Worm (Caenorhabditis elegans): ENCODE data around the gene srlf-1.

DNA sequence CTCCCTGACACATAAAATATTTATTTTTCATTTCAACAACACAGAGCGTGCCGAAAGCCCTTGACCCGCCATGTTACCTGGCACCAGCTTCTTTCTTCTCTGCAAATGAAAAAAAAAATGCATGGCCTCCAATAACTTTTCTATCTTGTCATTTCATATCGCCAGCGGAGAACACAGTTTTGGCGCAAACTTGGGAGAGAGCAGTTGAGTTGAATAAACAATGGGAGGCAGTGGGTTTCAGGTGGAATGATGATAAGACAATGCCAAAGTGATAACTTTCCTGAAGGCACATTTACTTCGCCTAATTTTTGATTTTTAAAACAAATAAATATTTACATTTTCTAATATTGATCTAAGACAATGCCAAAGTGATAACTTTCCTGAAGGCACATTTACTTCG, 10.9 kb downstream of the srlf-1 start:
- TF ChIP-seq elt-2 (tag; optimal IDR thresholded peaks at IDR 0.05), result peak; percentile 15
- no peak for TF ChIP-seq pqm-1 (tag; optimal IDR thresholded peaks at IDR 0.05)
- no peak for TF ChIP-seq unc-3 (GFP tag; conservative IDR thresholded peaks at IDR 0.05)
- no peak for TF ChIP-seq unc-3 (tag; optimal IDR thresholded peaks at IDR 0.05)
- TF ChIP-seq F13H6.1 (tag; optimal IDR thresholded peaks at IDR 0.05), result no peak
- no peak for TF ChIP-seq ets-4 (tag; optimal IDR thresholded peaks at IDR 0.05)
- TF ChIP-seq zip-5 (tag; optimal IDR thresholded peaks at IDR 0.05), result no peak
- no peak for TF ChIP-seq pha-4 (tag; optimal IDR thresholded peaks at IDR 0.05)
- no peak for TF ChIP-seq ceh-6 (GFP tag; optimal IDR thresholded peaks at IDR 0.05)
